Worm (Caenorhabditis elegans) whole organism, L2 larva: ENCODE measurements around the gene gtf-2H5.

Experiments
- C34F6.9 ChIP-seq: fragments of 150-350 bp; optimal IDR thresholded peaks from 2 replicates; lab custom pipeline; 2014; ENCODE audit warnings: missing biosample characterization, missing genetic modification characterization
- F13H6.1 ChIP-seq: sonication (generic microtip); optimal IDR thresholded peaks from 2 replicates; lab custom pipeline; 2016; ENCODE audit warnings: missing genetic modification characterization, missing compliant biosample characterization
- R02D3.7 ChIP-seq: fragments of 150-350 bp; optimal IDR thresholded peaks from 2 replicates; lab custom pipeline; 2014; ENCODE audit warnings: missing biosample characterization, missing genetic modification characterization
- Y55F3AM.14 ChIP-seq: fragments of 200-800 bp; sonication (Bioruptor generic); optimal IDR thresholded peaks from 2 replicates; lab custom pipeline; 2018; ENCODE audit warnings: mild to moderate bottlenecking, missing genetic modification characterization, missing compliant biosample characterization
- ZK546.5 ChIP-seq: sonication (generic microtip); optimal IDR thresholded peaks from 2 replicates; lab custom pipeline; 2017; ENCODE audit warnings: missing biosample characterization, missing genetic modification characterization
- alr-1 ChIP-seq: fragments of 150-350 bp; optimal IDR thresholded peaks from 2 replicates; lab custom pipeline; 2014; ENCODE audit warnings: missing biosample characterization, missing genetic modification characterization
- aly-2 ChIP-seq: fragments of 150-350 bp; optimal IDR thresholded peaks from 2 replicates; lab custom pipeline; 2014; ENCODE audit warnings: missing biosample characterization, missing genetic modification characterization
- ama-1 ChIP-seq: fragments of 150-350 bp; optimal IDR thresholded peaks from 2 replicates; lab custom pipeline; 2018; ENCODE audit warnings: inconsistent platforms
- blmp-1 ChIP-seq: sonication (generic microtip); optimal IDR thresholded peaks from 2 replicates; lab custom pipeline; 2017; ENCODE audit warnings: missing genetic modification characterization, mild to moderate bottlenecking, missing compliant biosample characterization, antibody characterized with exemption, moderate library complexity; ENCODE audit not compliant: insufficient read depth
- ceh-16 ChIP-seq: fragments of 150-350 bp; optimal IDR thresholded peaks from 2 replicates; lab custom pipeline; 2014; ENCODE audit warnings: missing biosample characterization, missing genetic modification characterization
- ceh-82 ChIP-seq: fragments of 150-350 bp; optimal IDR thresholded peaks from 2 replicates; lab custom pipeline; 2014; ENCODE audit warnings: missing biosample characterization, missing genetic modification characterization
- crh-2 ChIP-seq: sonication (generic microtip); optimal IDR thresholded peaks from 2 replicates; lab custom pipeline; 2017; ENCODE audit warnings: missing biosample characterization, missing genetic modification characterization
- dmd-4 ChIP-seq: sonication (generic microtip); optimal IDR thresholded peaks from 2 replicates; lab custom pipeline; 2017; ENCODE audit warnings: missing biosample characterization, missing genetic modification characterization
- egl-27 ChIP-seq: sonication (generic microtip); optimal IDR thresholded peaks from 3 replicates; lab custom pipeline; 2017; ENCODE audit warnings: missing biosample characterization, missing genetic modification reagents, missing genetic modification characterization
- elt-1 ChIP-seq: fragments of 150-350 bp; optimal IDR thresholded peaks from 2 replicates; lab custom pipeline; 2014; ENCODE audit warnings: missing biosample characterization, missing genetic modification characterization
- elt-3 ChIP-seq: sonication (generic microtip); optimal IDR thresholded peaks from 2 replicates; lab custom pipeline; 2017; ENCODE audit warnings: missing biosample characterization, missing genetic modification characterization
- fos-1 ChIP-seq: fragments of 150-350 bp; optimal IDR thresholded peaks from 2 replicates; lab custom pipeline; 2014; ENCODE audit warnings: missing biosample characterization, missing genetic modification characterization
- gmeb-1 ChIP-seq: fragments of 150-350 bp; optimal IDR thresholded peaks from 2 replicates; lab custom pipeline; 2014; ENCODE audit warnings: missing biosample characterization, missing genetic modification characterization
- lin-11 ChIP-seq: fragments of 150-350 bp; sonication (generic microtip); optimal IDR thresholded peaks from 2 replicates; lab custom pipeline; 2014; ENCODE audit warnings: missing biosample characterization, missing genetic modification characterization, inconsistent platforms, mixed read lengths
- lin-13 ChIP-seq: fragments of 150-350 bp; optimal IDR thresholded peaks from 2 replicates; lab custom pipeline; 2014; ENCODE audit warnings: missing biosample characterization, missing genetic modification reagents, missing genetic modification characterization
- lin-39 ChIP-seq: fragments of 150-350 bp; optimal IDR thresholded peaks from 2 replicates; lab custom pipeline; 2014; ENCODE audit warnings: missing biosample characterization, missing genetic modification reagents, missing genetic modification characterization
- lsy-2 ChIP-seq, 2 experiments: fragments of 150-350 bp in 1 of 2; sonication (generic microtip) in 1 of 2; optimal IDR thresholded peaks; 2 replicates each; lab custom pipeline; 2014 to 2017; ENCODE audit warnings: missing biosample characterization in 2 of 2, missing genetic modification characterization in 2 of 2
- mab-5 ChIP-seq: fragments of 150-350 bp; optimal IDR thresholded peaks from 2 replicates; lab custom pipeline; 2014; ENCODE audit warnings: missing biosample characterization, missing genetic modification characterization
- mbf-1 ChIP-seq: sonication (generic microtip); optimal IDR thresholded peaks from 2 replicates; lab custom pipeline; 2017; ENCODE audit warnings: missing biosample characterization, missing genetic modification characterization
- mdl-1 ChIP-seq, 2 experiments: fragments of 150-350 bp in 1 of 2; sonication (generic microtip) in 1 of 2; optimal IDR thresholded peaks; 2 replicates each; lab custom pipeline; 2017; ENCODE audit warnings: missing biosample characterization in 2 of 2, missing genetic modification characterization in 2 of 2
- nhr-10 ChIP-seq: sonication (generic microtip); optimal IDR thresholded peaks from 2 replicates; lab custom pipeline; 2017; ENCODE audit warnings: missing biosample characterization, missing genetic modification characterization
- nhr-11 ChIP-seq: fragments of 150-350 bp; optimal IDR thresholded peaks from 2 replicates; lab custom pipeline; 2014; ENCODE audit warnings: missing biosample characterization, missing genetic modification characterization
- nhr-12 ChIP-seq: fragments of 150-350 bp; optimal IDR thresholded peaks from 2 replicates; lab custom pipeline; 2014; ENCODE audit warnings: missing biosample characterization, missing genetic modification characterization
- nhr-129 ChIP-seq: fragments of 150-350 bp; optimal IDR thresholded peaks from 2 replicates; lab custom pipeline; 2014; ENCODE audit warnings: missing biosample characterization, missing genetic modification characterization
- nhr-21 ChIP-seq: fragments of 150-350 bp; optimal IDR thresholded peaks from 2 replicates; lab custom pipeline; 2014; ENCODE audit warnings: missing biosample characterization, missing genetic modification characterization
- nhr-23 ChIP-seq: fragments of 150-350 bp; optimal IDR thresholded peaks from 2 replicates; lab custom pipeline; 2014; ENCODE audit warnings: missing biosample characterization, missing genetic modification reagents, missing genetic modification characterization
- nhr-237 ChIP-seq: fragments of 150-350 bp; optimal IDR thresholded peaks from 2 replicates; lab custom pipeline; 2014; ENCODE audit warnings: missing biosample characterization, missing genetic modification characterization
- nhr-25 ChIP-seq: fragments of 150-350 bp; sonication (generic microtip); optimal IDR thresholded peaks from 3 replicates; lab custom pipeline; 2014; ENCODE audit warnings: missing biosample characterization, missing genetic modification characterization
- nhr-6 ChIP-seq: fragments of 150-350 bp; optimal IDR thresholded peaks from 2 replicates; lab custom pipeline; 2014; ENCODE audit warnings: missing biosample characterization, missing genetic modification characterization
- nhr-77 ChIP-seq: fragments of 150-350 bp; optimal IDR thresholded peaks from 2 replicates; lab custom pipeline; 2014; ENCODE audit warnings: missing biosample characterization, missing genetic modification characterization
- peb-1 ChIP-seq: fragments of 150-350 bp; optimal IDR thresholded peaks from 2 replicates; lab custom pipeline; 2014; ENCODE audit warnings: missing biosample characterization, missing genetic modification characterization
- sem-4 ChIP-seq: fragments of 150-350 bp; optimal IDR thresholded peaks from 2 replicates; lab custom pipeline; 2014; ENCODE audit warnings: missing biosample characterization, missing genetic modification reagents, missing genetic modification characterization
- skn-1 ChIP-seq: sonication (generic microtip); optimal IDR thresholded peaks from 2 replicates; lab custom pipeline; 2017; ENCODE audit warnings: missing biosample characterization, missing genetic modification characterization
- sma-3 ChIP-seq: sonication (generic microtip); optimal IDR thresholded peaks from 2 replicates; lab custom pipeline; 2016; ENCODE audit warnings: missing genetic modification reagents, missing genetic modification characterization, missing compliant biosample characterization
- sma-9 ChIP-seq, 2 experiments: fragments of 150-350 bp in 1 of 2; sonication (generic microtip) in 1 of 2; optimal IDR thresholded peaks; 2 replicates each; lab custom pipeline; 2014 to 2016; ENCODE audit warnings: missing genetic modification characterization in 2 of 2, mild to moderate bottlenecking in 1 of 2, missing biosample characterization in 1 of 2, missing compliant biosample characterization in 1 of 2, missing genetic modification reagents in 1 of 2, moderate library complexity in 1 of 2
- snpc-4 ChIP-seq: fragments of 150-350 bp; optimal IDR thresholded peaks from 2 replicates; lab custom pipeline; 2014; ENCODE audit warnings: missing biosample characterization, missing genetic modification characterization
- unc-39 ChIP-seq: fragments of 150-350 bp; optimal IDR thresholded peaks from 2 replicates; lab custom pipeline; 2014; ENCODE audit warnings: missing biosample characterization, missing genetic modification characterization
- unc-55 ChIP-seq: fragments of 150-350 bp; sonication (generic microtip); optimal IDR thresholded peaks from 3 replicates; lab custom pipeline; 2014; ENCODE audit warnings: missing biosample characterization, missing genetic modification reagents, missing genetic modification characterization
- unc-62 ChIP-seq: fragments of 150-350 bp; optimal IDR thresholded peaks from 2 replicates; lab custom pipeline; 2014; ENCODE audit warnings: missing biosample characterization, missing genetic modification reagents, missing genetic modification characterization
- zag-1 ChIP-seq: fragments of 150-350 bp; optimal IDR thresholded peaks from 2 replicates; lab custom pipeline; 2014; ENCODE audit warnings: missing biosample characterization, missing genetic modification characterization
- ztf-1 ChIP-seq: fragments of 200-800 bp; sonication (Bioruptor generic); conservative IDR thresholded peaks from 2 replicates; pipeline ENCODE4 v1.3.6; 2022; ENCODE audit warnings: missing genetic modification characterization, missing compliant biosample characterization
- ztf-11 ChIP-seq: sonication (generic microtip); optimal IDR thresholded peaks from 2 replicates; lab custom pipeline; 2017; ENCODE audit warnings: missing biosample characterization, missing genetic modification characterization
- ztf-4 ChIP-seq: fragments of 150-350 bp; optimal IDR thresholded peaks from 2 replicates; lab custom pipeline; 2014; ENCODE audit warnings: missing biosample characterization, missing genetic modification characterization

The gtf-2H5 gene

ce11 chrIII:600316-600932, 23.1 kb upstream of the gtf-2H5 start, which contains the start of gene lec-6:
TSS of gene lec-6 (minus strand) at chrIII:600366.
- TF ChIP-seq F13H6.1 (tag; lab: Kevin White, UChicago) (peak; percentile 52), sem-4 (tag; lab: Kevin White, UChicago) (no peak), unc-39 (tag; lab: Kevin White, UChicago) (no peak), unc-62 (GFP tag; lab: Kevin White, UChicago) (no peak), lsy-2 (tag; optimal IDR thresholded peaks at IDR 0.05; lab: Kevin White, UChicago) (peak in 1 of 2 experiments; percentile 20), mdl-1 (tag; optimal IDR thresholded peaks at IDR 0.05; lab: Kevin White, UChicago) (no peak), peb-1 (tag; lab: Kevin White, UChicago) (no peak), aly-2 (tag; lab: Kevin White, UChicago) (no peak), dmd-4 (tag; lab: Kevin White, UChicago) (no peak), nhr-25 (tag; lab: Kevin White, UChicago) (no peak), fos-1 (tag; lab: Kevin White, UChicago) (peak; percentile 98), sma-3 (peak; percentile 24), skn-1 (tag; lab: Kevin White, UChicago) (no peak), ztf-4 (tag; lab: Kevin White, UChicago) (no peak), gmeb-1 (peak; percentile 48), elt-1 (no peak), nhr-129 (peak; percentile 50), alr-1 (no peak), mab-5 (no peak), crh-2 (peak; percentile 91), ztf-1 (GFP tag; lab: Robert Waterston, UW) (no peak), unc-55 (no peak), ZK546.5 (no peak), ceh-82 (no peak), nhr-23 (tag; lab: Kevin White, UChicago) (no peak), nhr-10 (tag; lab: Kevin White, UChicago) (no peak), ama-1 (lab: Kevin White, UChicago) (no peak), ztf-11 (tag; lab: Kevin White, UChicago) (no peak), elt-3 (tag; lab: Kevin White, UChicago) (no peak), zag-1 (no peak), nhr-237 (tag; lab: Kevin White, UChicago) (no peak), snpc-4 (tag; lab: Kevin White, UChicago) (no peak), R02D3.7 (tag; lab: Kevin White, UChicago) (no peak), nhr-21 (tag; lab: Kevin White, UChicago) (no peak), C34F6.9 (tag; lab: Kevin White, UChicago) (no peak), nhr-6 (tag; lab: Kevin White, UChicago) (no peak), Y55F3AM.14 (GFP tag; lab: Kevin White, UChicago) (no peak), sma-9 (GFP tag; optimal IDR thresholded peaks at IDR 0.05; lab: Kevin White, UChicago) (peak; percentile 63), sma-9 (tag; optimal IDR thresholded peaks at IDR 0.05; lab: Kevin White, UChicago) (no peak), ceh-16 (tag; lab: Kevin White, UChicago) (no peak), lin-13 (no peak), lin-11 (tag; lab: Kevin White, UChicago) (no peak), nhr-77 (no peak), egl-27 (tag; lab: Kevin White, UChicago) (no peak), blmp-1 (no peak), mbf-1 (tag; lab: Kevin White, UChicago) (no peak), nhr-11 (tag; lab: Kevin White, UChicago) (no peak), nhr-12 (tag; lab: Kevin White, UChicago) (no peak), lin-39 (no peak)
